Worm (Caenorhabditis elegans) whole organism, young adult: ENCODE measurements around the gene scav-1.

ENCODE experiments used
- C06A6.2 ChIP-seq: fragments of 200-800 bp; sonication (Bioruptor generic); conservative IDR thresholded peaks from 2 replicates; pipeline ENCODE4 v1.3.6; 2022; ENCODE audit warnings: missing genetic modification characterization, missing compliant biosample characterization
- D2030.7 ChIP-seq: fragments of 200-800 bp; sonication (Bioruptor generic); IDR thresholded peaks from 2 replicates; pipeline ENCODE4 v1.3.6; 2022; ENCODE audit warnings: missing genetic modification reagents, missing genetic modification characterization, missing compliant biosample characterization
- F23B12.7 ChIP-seq: sonication (generic microtip); optimal IDR thresholded peaks from 2 replicates; lab custom pipeline; 2017; ENCODE audit warnings: missing genetic modification characterization, mild to moderate bottlenecking, missing compliant biosample characterization, antibody characterized with exemption, moderate library complexity; ENCODE audit not compliant: insufficient read depth
- F49E8.2 ChIP-seq: sonication (generic microtip); optimal IDR thresholded peaks from 3 replicates; lab custom pipeline; 2017; ENCODE audit warnings: missing genetic modification characterization, mild to moderate bottlenecking, missing compliant biosample characterization, antibody characterized with exemption, moderate library complexity; ENCODE audit not compliant: insufficient read depth
- F52B5.7 ChIP-seq: sonication (generic microtip); optimal IDR thresholded peaks from 2 replicates; lab custom pipeline; 2016; ENCODE audit warnings: mild to moderate bottlenecking, missing genetic modification characterization, missing compliant biosample characterization
- F55B11.4 ChIP-seq: sonication (generic microtip); optimal IDR thresholded peaks from 2 replicates; lab custom pipeline; 2016; ENCODE audit warnings: missing compliant biosample characterization, missing genetic modification characterization, borderline replicate concordance; ENCODE audit not compliant: insufficient read depth
- F57A8.1 ChIP-seq: fragments of 200-800 bp; sonication (Bioruptor generic); optimal IDR thresholded peaks from 2 replicates; lab custom pipeline; 2018; ENCODE audit warnings: mild to moderate bottlenecking, missing genetic modification characterization, moderate library complexity, missing compliant biosample characterization
- F57C9.4 ChIP-seq: sonication (generic microtip); optimal IDR thresholded peaks from 2 replicates; lab custom pipeline; 2017; ENCODE audit warnings: mild to moderate bottlenecking, missing genetic modification characterization, missing compliant biosample characterization
- T26A5.8 ChIP-seq: sonication (generic microtip); optimal IDR thresholded peaks from 2 replicates; lab custom pipeline; 2016; ENCODE audit warnings: missing genetic modification characterization, missing compliant biosample characterization
- Y53F4B.3 ChIP-seq: fragments of 200-800 bp; sonication (Bioruptor generic); IDR thresholded peaks from 2 replicates; pipeline ENCODE4 v1.3.6; 2022; ENCODE audit warnings: missing genetic modification reagents, missing genetic modification characterization, missing compliant biosample characterization
- Y53G8AR.9 ChIP-seq: fragments of 200-800 bp; sonication (Bioruptor generic); conservative IDR thresholded peaks from 2 replicates; pipeline ENCODE4 v1.3.6; 2022; ENCODE audit warnings: missing genetic modification reagents, missing genetic modification characterization, missing compliant biosample characterization
- Y95B8A.8 ChIP-seq: fragments of 200-800 bp; sonication (Bioruptor generic); IDR thresholded peaks from 2 replicates; pipeline ENCODE4 v1.3.6; 2022; ENCODE audit warnings: missing genetic modification reagents, missing genetic modification characterization, missing compliant biosample characterization
- akir-1 ChIP-seq: fragments of 200-800 bp; sonication (Bioruptor generic); optimal IDR thresholded peaks from 2 replicates; lab custom pipeline; 2018; ENCODE audit warnings: mild to moderate bottlenecking, missing genetic modification characterization, moderate library complexity, missing compliant biosample characterization
- aptf-2 ChIP-seq: fragments of 200-800 bp; sonication (Bioruptor generic); conservative IDR thresholded peaks from 2 replicates; pipeline ENCODE4 v1.3.6; 2022; ENCODE audit warnings: missing genetic modification reagents, missing genetic modification characterization, missing compliant biosample characterization
- attf-3 ChIP-seq: fragments of 200-800 bp; sonication (Bioruptor generic); conservative IDR thresholded peaks from 2 replicates; pipeline ENCODE4 v1.3.6; 2022; ENCODE audit warnings: missing genetic modification reagents, missing genetic modification characterization, missing compliant biosample characterization
- attf-6 ChIP-seq: fragments of 200-800 bp; sonication (Bioruptor generic); IDR thresholded peaks from 2 replicates; pipeline ENCODE4 v1.3.6; 2022; ENCODE audit warnings: missing genetic modification reagents, missing genetic modification characterization, missing compliant biosample characterization
- ceh-79 ChIP-seq: sonication (generic microtip); optimal IDR thresholded peaks from 2 replicates; lab custom pipeline; 2017; ENCODE audit warnings: mild to moderate bottlenecking, missing genetic modification characterization, missing compliant biosample characterization
- die-1 ChIP-seq: sonication (generic microtip); optimal IDR thresholded peaks from 2 replicates; lab custom pipeline; 2016; ENCODE audit warnings: missing genotype, mild to moderate bottlenecking, missing genetic modification characterization, missing compliant biosample characterization
- dox-1 ChIP-seq: fragments of 200-800 bp; sonication (Bioruptor generic); IDR thresholded peaks from 2 replicates; pipeline ENCODE4 v1.3.6; 2022; ENCODE audit warnings: missing genetic modification reagents, missing genetic modification characterization, missing compliant biosample characterization
- dpl-1 ChIP-seq: fragments of 150-350 bp; optimal IDR thresholded peaks from 2 replicates; lab custom pipeline; 2014; ENCODE audit warnings: missing biosample characterization, missing genetic modification reagents, missing genetic modification characterization
- egl-18 ChIP-seq: fragments of 200-800 bp; sonication (Bioruptor generic); IDR thresholded peaks from 2 replicates; pipeline ENCODE4 v1.3.6; 2022; ENCODE audit warnings: missing genetic modification reagents, missing genetic modification characterization, missing compliant biosample characterization
- egl-44 ChIP-seq: fragments of 200-800 bp; sonication (Bioruptor generic); IDR thresholded peaks from 2 replicates; pipeline ENCODE4 v1.3.6; 2022; ENCODE audit warnings: missing genetic modification reagents, missing genetic modification characterization, missing compliant biosample characterization
- ekl-4 ChIP-seq: fragments of 200-800 bp; sonication (Bioruptor generic); IDR thresholded peaks from 2 replicates; pipeline ENCODE4 v1.3.6; 2022; ENCODE audit warnings: missing genetic modification reagents, missing genetic modification characterization, missing compliant biosample characterization
- fkh-3 ChIP-seq: sonication (generic microtip); optimal IDR thresholded peaks from 2 replicates; lab custom pipeline; 2016; ENCODE audit warnings: mild to moderate bottlenecking, missing genetic modification characterization, missing compliant biosample characterization
- him-1 ChIP-seq: sonication (generic microtip); optimal IDR thresholded peaks from 2 replicates; lab custom pipeline; 2016; ENCODE audit warnings: missing genotype, missing genetic modification reagents, missing genetic modification characterization, missing compliant biosample characterization
- hrde-1 ChIP-seq: sonication (generic microtip); optimal IDR thresholded peaks from 2 replicates; lab custom pipeline; 2016; ENCODE audit warnings: missing genetic modification characterization, mild to moderate bottlenecking, missing compliant biosample characterization, moderate library complexity, missing genotype, missing genetic modification reagents, borderline replicate concordance
- hsf-1 ChIP-seq: fragments of 200-800 bp; sonication (Bioruptor generic); IDR thresholded peaks from 2 replicates; pipeline ENCODE4 v1.3.6; 2022; ENCODE audit warnings: missing genetic modification reagents, missing genetic modification characterization, missing compliant biosample characterization
- let-526 ChIP-seq: fragments of 200-800 bp; sonication (Bioruptor generic); IDR thresholded peaks from 2 replicates; pipeline ENCODE4 v1.3.6; 2022; ENCODE audit warnings: missing genetic modification reagents, missing genetic modification characterization, missing compliant biosample characterization
- lin-26 ChIP-seq: fragments of 200-800 bp; sonication (Bioruptor generic); IDR thresholded peaks from 2 replicates; pipeline ENCODE4 v1.3.6; 2022; ENCODE audit warnings: missing genetic modification reagents, missing genetic modification characterization, missing compliant biosample characterization
- lin-54 ChIP-seq: fragments of 200-800 bp; sonication (Bioruptor generic); optimal IDR thresholded peaks from 2 replicates; lab custom pipeline; 2018; ENCODE audit warnings: mild to moderate bottlenecking, missing genetic modification characterization, missing compliant biosample characterization
- lir-1 ChIP-seq: fragments of 200-800 bp; sonication (Bioruptor generic); conservative IDR thresholded peaks from 2 replicates; pipeline ENCODE4 v1.3.6; 2022; ENCODE audit warnings: missing genetic modification reagents, missing genetic modification characterization, missing compliant biosample characterization
- madf-10 ChIP-seq: sonication (generic microtip); optimal IDR thresholded peaks from 2 replicates; lab custom pipeline; 2016; ENCODE audit warnings: mild to moderate bottlenecking, missing genetic modification characterization, missing compliant biosample characterization
- madf-3 ChIP-seq: fragments of 200-800 bp; sonication (Bioruptor generic); IDR thresholded peaks from 2 replicates; pipeline ENCODE4 v1.3.6; 2022; ENCODE audit warnings: missing genetic modification reagents, missing genetic modification characterization, missing compliant biosample characterization
- mes-4 ChIP-seq: sonication (generic microtip); optimal IDR thresholded peaks from 2 replicates; lab custom pipeline; 2016; ENCODE audit warnings: missing genotype, missing genetic modification characterization, missing compliant biosample characterization
- nhr-120 ChIP-seq: fragments of 200-800 bp; sonication (Bioruptor generic); IDR thresholded peaks from 2 replicates; pipeline ENCODE4 v1.3.6; 2022; ENCODE audit warnings: missing genetic modification characterization, missing compliant biosample characterization
- pbrm-1 ChIP-seq: fragments of 200-800 bp; sonication (Bioruptor generic); IDR thresholded peaks from 2 replicates; pipeline ENCODE4 v1.3.6; 2022; ENCODE audit warnings: missing genetic modification reagents, missing genetic modification characterization, missing compliant biosample characterization
- repo-1 ChIP-seq: sonication (generic microtip); optimal IDR thresholded peaks from 2 replicates; lab custom pipeline; 2017; ENCODE audit warnings: mild to moderate bottlenecking, missing genetic modification characterization, missing compliant biosample characterization
- snpc-1.1 ChIP-seq: sonication (generic microtip); optimal IDR thresholded peaks from 2 replicates; lab custom pipeline; 2017; ENCODE audit warnings: missing genetic modification characterization, mild to moderate bottlenecking, missing compliant biosample characterization, antibody characterized with exemption, moderate library complexity, missing genotype, missing genetic modification reagents; ENCODE audit not compliant: insufficient read depth
- snpc-4 ChIP-seq, 5 experiments: fragments of 150-350 bp in 1 of 5; sonication (generic microtip) in 4 of 5; optimal IDR thresholded peaks; 2 replicates each; lab custom pipeline; 2014 to 2018; ENCODE audit warnings: missing genetic modification characterization in 5 of 5, missing biosample characterization in 3 of 5, antibody characterized with exemption in 2 of 5, mild to moderate bottlenecking in 2 of 5, missing compliant biosample characterization in 2 of 5, missing genotype in 2 of 5, moderate library complexity in 2 of 5, missing genetic modification reagents in 1 of 5
- tlf-1 ChIP-seq: fragments of 200-800 bp; sonication (Bioruptor generic); optimal IDR thresholded peaks from 2 replicates; lab custom pipeline; 2018; ENCODE audit warnings: mild to moderate bottlenecking, missing genetic modification characterization, missing compliant biosample characterization
- unc-130 ChIP-seq: sonication (generic microtip); optimal IDR thresholded peaks from 2 replicates; lab custom pipeline; 2016; ENCODE audit warnings: missing genetic modification reagents, missing genetic modification characterization, missing compliant biosample characterization
- ztf-18 ChIP-seq: sonication (generic microtip); optimal IDR thresholded peaks from 2 replicates; lab custom pipeline; 2016; ENCODE audit warnings: missing genotype, mild to moderate bottlenecking, missing genetic modification characterization, missing compliant biosample characterization
- ztf-28 ChIP-seq: fragments of 200-800 bp; sonication (Bioruptor generic); IDR thresholded peaks from 2 replicates; pipeline ENCODE4 v1.3.6; 2022; ENCODE audit warnings: missing genetic modification reagents, missing genetic modification characterization, missing compliant biosample characterization

The scav-1 gene

ce11 chrX:5414250-5414649 lies 13.9 kb upstream of the scav-1 start, which contains the start of gene C41A3.2:
TSS of gene C41A3.2 (minus strand) at chrX:5414350.
- TF ChIP-seq dox-1 (GFP tag; lab: Robert Waterston, UW): no peak
- TF ChIP-seq madf-3 (GFP tag; lab: Robert Waterston, UW): 0 out of 2 replicates have a peak, but pooled peaks have one; percentile 32
- TF ChIP-seq egl-18 (GFP tag; lab: Robert Waterston, UW): no peak
- TF ChIP-seq nhr-120 (GFP tag; lab: Robert Waterston, UW): no peak
- no peak for TF ChIP-seq Y53F4B.3 (GFP tag; lab: Robert Waterston, UW)
- TF ChIP-seq akir-1 (GFP tag; lab: Kevin White, UChicago): no peak
- no peak for TF ChIP-seq ceh-79 (tag; lab: Kevin White, UChicago)

- no peak for TF ChIP-seq mes-4 (tag; lab: Kevin White, UChicago)
- no peak for TF ChIP-seq F57A8.1 (GFP tag; lab: Kevin White, UChicago)
- TF ChIP-seq egl-44 (GFP tag; lab: Robert Waterston, UW): no peak
- TF ChIP-seq Y53G8AR.9 (GFP tag; lab: Robert Waterston, UW): no peak
- TF ChIP-seq F55B11.4 (tag; lab: Kevin White, UChicago): no peak
- no peak for TF ChIP-seq aptf-2 (GFP tag; lab: Robert Waterston, UW)
- no peak for TF ChIP-seq egl-18 (GFP tag; lab: Robert Waterston, UW)
- no peak for TF ChIP-seq pbrm-1 (GFP tag; lab: Robert Waterston, UW)
- no peak for TF ChIP-seq F52B5.7
Measured at ce11 chrX:5413510-5413909, 13.1 kb upstream of the scav-1 start, which contains the start of gene pks-1. TSS of gene pks-1 (plus strand) at chrX:5413810.

ce11 chrX:5407271-5407670 lies 6.9 kb upstream of the scav-1 start:
- peak; percentile 54 for TF ChIP-seq D2030.7 (GFP tag; lab: Robert Waterston, UW)
- no peak for TF ChIP-seq Y95B8A.8 (GFP tag; lab: Robert Waterston, UW)
- TF ChIP-seq hrde-1 (tag; lab: Kevin White, UChicago): peak; percentile 12
- TF ChIP-seq repo-1 (tag; lab: Kevin White, UChicago): no peak
- TF ChIP-seq ztf-18 (tag; lab: Kevin White, UChicago): peak; percentile 63
- no peak for TF ChIP-seq fkh-3 (tag; lab: Kevin White, UChicago)
- TF ChIP-seq T26A5.8 (tag; lab: Kevin White, UChicago): no peak
- TF ChIP-seq die-1: peak; percentile 91
- no peak for TF ChIP-seq tlf-1 (GFP tag; lab: Kevin White, UChicago)
- TF ChIP-seq let-526: no peak
- TF ChIP-seq attf-3: no peak
- 0 out of 2 replicates have a peak, but pooled peaks have one; percentile 17 for TF ChIP-seq ztf-28 (GFP tag; lab: Robert Waterston, UW)
- no peak for TF ChIP-seq ekl-4 (GFP tag; lab: Robert Waterston, UW)
- no peak for TF ChIP-seq F57C9.4
- TF ChIP-seq lin-54: no peak
- peak; percentile 92 for TF ChIP-seq him-1 (tag; lab: Kevin White, UChicago)
- peak; percentile 28 for TF ChIP-seq snpc-4 (GFP tag; optimal IDR thresholded peaks at IDR 0.05; lab: Kevin White, UChicago)
- peak in 2 of 4 experiments; percentile 41 to 68 for TF ChIP-seq snpc-4 (tag; optimal IDR thresholded peaks at IDR 0.05; lab: Kevin White, UChicago)
- 0 out of 2 replicates have a peak, but pooled peaks have one; percentile 54 for TF ChIP-seq attf-6 (GFP tag; lab: Robert Waterston, UW)
- TF ChIP-seq dpl-1 (GFP tag; lab: Kevin White, UChicago): no peak
- no peak for TF ChIP-seq C06A6.2 (GFP tag; lab: Robert Waterston, UW)
- TF ChIP-seq F23B12.7: peak; percentile 10
- no peak for TF ChIP-seq hsf-1 (GFP tag; lab: Robert Waterston, UW)
- 0 out of 2 replicates have a peak, but pooled peaks have one; percentile 51 for TF ChIP-seq dox-1 (GFP tag; lab: Robert Waterston, UW)
- TF ChIP-seq mes-4 (tag; lab: Kevin White, UChicago): peak; percentile 32
- peak; percentile 78 for TF ChIP-seq lin-26 (GFP tag; lab: Robert Waterston, UW)
- no peak for TF ChIP-seq snpc-1.1 (tag; lab: Kevin White, UChicago)
- no peak for TF ChIP-seq F49E8.2 (tag; lab: Kevin White, UChicago)
- TF ChIP-seq lir-1 (GFP tag; lab: Robert Waterston, UW): no peak
- no peak for TF ChIP-seq madf-3 (GFP tag; lab: Robert Waterston, UW)
- TF ChIP-seq madf-10 (tag; lab: Kevin White, UChicago): peak; percentile 7
- TF ChIP-seq unc-130: no peak
